Worm (Caenorhabditis elegans) whole organism, early embryonic: ENCODE results near the gene dat-1.

Source experiments
- B0310.2 ChIP-seq: sonication (generic microtip); optimal IDR thresholded peaks from 2 replicates; lab custom pipeline; 2016; ENCODE audit warnings: mild to moderate bottlenecking, missing genetic modification characterization, missing compliant biosample characterization
- F13C5.2 ChIP-seq: sonication (generic microtip); optimal IDR thresholded peaks from 2 replicates; lab custom pipeline; 2017; ENCODE audit warnings: mild to moderate bottlenecking, missing genetic modification characterization, inconsistent platforms, missing compliant biosample characterization
- aly-1 ChIP-seq: sonication (generic microtip); optimal IDR thresholded peaks from 2 replicates; lab custom pipeline; 2016; ENCODE audit warnings: missing genetic modification characterization, missing compliant biosample characterization
- ama-1 ChIP-seq: fragments of 150-350 bp; optimal IDR thresholded peaks from 2 replicates; lab custom pipeline; 2014
- ceh-13 ChIP-seq: fragments of 200-800 bp; sonication (Bioruptor generic); optimal IDR thresholded peaks from 2 replicates; lab custom pipeline; 2018; ENCODE audit warnings: mild to moderate bottlenecking, missing genetic modification characterization, missing compliant biosample characterization
- ceh-36 ChIP-seq: sonication (generic microtip); optimal IDR thresholded peaks from 2 replicates; lab custom pipeline; 2016; ENCODE audit warnings: missing genetic modification characterization, inconsistent platforms, missing compliant biosample characterization
- ets-7 ChIP-seq: sonication (generic microtip); optimal IDR thresholded peaks from 2 replicates; lab custom pipeline; 2016; ENCODE audit warnings: missing genotype, missing genetic modification characterization, missing compliant biosample characterization
- flt-1 ChIP-seq: fragments of 200-800 bp; sonication (Bioruptor generic); IDR thresholded peaks from 2 replicates; pipeline ENCODE4 v1.3.6; 2022; ENCODE audit warnings: missing genetic modification characterization, missing compliant biosample characterization
- hmbx-1 ChIP-seq: sonication (generic microtip); optimal IDR thresholded peaks from 2 replicates; lab custom pipeline; 2016; ENCODE audit warnings: mild to moderate bottlenecking, missing genetic modification characterization, missing compliant biosample characterization
- hmg-4 ChIP-seq: fragments of 200-800 bp; sonication (Bioruptor generic); optimal IDR thresholded peaks from 2 replicates; lab custom pipeline; 2018; ENCODE audit warnings: mild to moderate bottlenecking, missing genetic modification characterization, missing compliant biosample characterization
- hnd-1 ChIP-seq: sonication (generic microtip); optimal IDR thresholded peaks from 2 replicates; lab custom pipeline; 2016; ENCODE audit warnings: missing genetic modification characterization, missing compliant biosample characterization
- pes-1 ChIP-seq: fragments of 200-800 bp; sonication (Bioruptor generic); IDR thresholded peaks from 2 replicates; pipeline ENCODE4 v1.3.6; 2022; ENCODE audit warnings: missing genetic modification reagents, missing genetic modification characterization, missing compliant biosample characterization
- scrt-1 ChIP-seq: fragments of 200-800 bp; sonication (Bioruptor generic); IDR thresholded peaks from 2 replicates; pipeline ENCODE4 v1.3.6; 2022; ENCODE audit warnings: missing genetic modification characterization, missing compliant biosample characterization
- sea-1 ChIP-seq: fragments of 200-800 bp; sonication (Bioruptor generic); conservative IDR thresholded peaks from 2 replicates; pipeline ENCODE4 v1.3.6; 2022; ENCODE audit warnings: missing genetic modification characterization, missing compliant biosample characterization
- tbx-11 ChIP-seq: fragments of 200-800 bp; sonication (Bioruptor generic); IDR thresholded peaks from 2 replicates; pipeline ENCODE4 v1.3.6; 2022; ENCODE audit warnings: missing genetic modification characterization, missing compliant biosample characterization
- tbx-37 ChIP-seq: fragments of 200-800 bp; sonication (Bioruptor generic); conservative IDR thresholded peaks from 2 replicates; pipeline ENCODE4 v1.3.6; 2022; ENCODE audit warnings: missing genetic modification reagents, missing genetic modification characterization, missing compliant biosample characterization
- tra-4 ChIP-seq: sonication (generic microtip); optimal IDR thresholded peaks from 2 replicates; lab custom pipeline; 2017; ENCODE audit warnings: missing genetic modification characterization, missing compliant biosample characterization

Gene dat-1

DNA sequence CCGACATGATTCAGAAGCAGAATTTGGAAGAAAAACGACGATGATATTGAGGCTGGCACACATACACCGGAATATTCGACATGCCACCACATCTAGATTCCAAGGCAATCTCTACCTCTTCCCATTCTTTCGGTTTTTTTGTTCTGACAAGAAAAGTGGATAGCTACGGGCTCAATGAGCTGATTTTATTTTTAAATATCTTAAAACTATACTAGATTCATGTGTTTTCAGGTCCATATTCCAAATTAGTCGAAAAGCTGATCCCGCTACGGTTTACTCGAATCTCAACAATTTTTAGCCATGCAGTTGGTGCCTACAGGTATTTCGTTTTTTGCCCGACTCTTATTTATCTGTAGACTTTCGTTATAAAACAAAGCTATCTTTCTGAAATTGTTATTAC lies at the start of gene dat-1:
Gene dat-1 (plus strand): TSS at position 301 of the 400 bp plus-strand sequence.
- TF ChIP-seq F13C5.2 (tag; lab: Kevin White, UChicago): no peak
- no peak for TF ChIP-seq scrt-1 (GFP tag; lab: Robert Waterston, UW)
- TF ChIP-seq ama-1 (lab: Kevin White, UChicago): no peak
- TF ChIP-seq aly-1: no peak
- no peak for TF ChIP-seq flt-1 (GFP tag; lab: Robert Waterston, UW)
- no peak for TF ChIP-seq ceh-36
- no peak for TF ChIP-seq tbx-11 (GFP tag; lab: Robert Waterston, UW)
- TF ChIP-seq sea-1 (GFP tag; lab: Robert Waterston, UW): no peak
- TF ChIP-seq hnd-1: no peak
- no peak for TF ChIP-seq B0310.2 (tag; lab: Kevin White, UChicago)

DNA sequence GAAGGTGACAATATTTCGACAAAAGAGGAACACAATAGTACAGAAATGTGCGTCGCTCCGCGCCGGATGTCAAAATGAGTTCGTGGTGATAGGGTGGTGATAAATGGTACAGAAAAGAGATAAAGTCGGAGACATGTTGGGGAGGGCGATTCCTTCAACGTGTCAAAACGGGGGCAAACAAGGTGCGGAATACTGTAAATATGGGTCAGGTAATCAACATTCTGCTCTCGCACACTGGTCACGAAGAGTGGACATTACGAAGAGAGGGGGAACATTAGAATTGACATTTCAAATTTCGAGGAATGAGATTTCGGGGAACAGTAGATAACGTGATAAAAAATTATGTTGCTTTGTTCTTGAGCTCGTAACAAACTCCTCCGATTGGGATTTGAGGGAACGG lies 43.2 kb upstream of the dat-1 start, which contains the start of gene ZC84.6:
Gene ZC84.6 (minus strand): TSS at position 101 of the 400 bp plus-strand sequence.
- TF ChIP-seq pes-1 (GFP tag; lab: Robert Waterston, UW) (no peak), aly-1 (no peak), F13C5.2 (tag; lab: Kevin White, UChicago) (no peak), tbx-11 (GFP tag; lab: Robert Waterston, UW) (no peak), ceh-13 (GFP tag; lab: Kevin White, UChicago) (no peak), flt-1 (GFP tag; lab: Robert Waterston, UW) (no peak), ets-7 (tag; lab: Kevin White, UChicago) (no peak), B0310.2 (tag; lab: Kevin White, UChicago) (no peak), ama-1 (lab: Kevin White, UChicago) (no peak), tra-4 (no peak), scrt-1 (GFP tag; lab: Robert Waterston, UW) (no peak), hnd-1 (no peak), hmg-4 (GFP tag; lab: Kevin White, UChicago) (no peak), ceh-36 (no peak), sea-1 (GFP tag; lab: Robert Waterston, UW) (no peak), hmbx-1 (tag; lab: Kevin White, UChicago) (no peak), tbx-37 (GFP tag; lab: Robert Waterston, UW) (no peak)

DNA sequence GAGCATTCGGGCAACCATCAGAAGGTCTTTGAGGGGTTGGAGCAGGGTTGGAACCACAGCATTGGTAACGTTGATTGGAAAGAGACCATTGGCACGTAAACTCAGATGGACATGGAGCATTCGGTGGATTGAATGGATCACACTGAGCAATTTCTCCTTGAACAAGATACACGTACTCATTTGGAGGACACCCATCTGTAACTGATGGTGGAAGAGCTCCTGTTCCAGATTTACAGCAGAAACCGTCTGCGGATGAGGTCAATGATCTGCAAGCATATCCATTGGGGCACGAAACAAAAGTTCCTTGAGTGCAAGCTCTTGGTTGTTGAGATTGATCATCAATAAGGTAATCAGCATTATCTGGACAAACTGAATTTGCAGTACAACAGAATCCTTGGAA lies 40.8 kb upstream of the dat-1 start:
- no peak for TF ChIP-seq flt-1 (GFP tag; lab: Robert Waterston, UW)
- no peak for TF ChIP-seq ceh-36
- no peak for TF ChIP-seq B0310.2 (tag; lab: Kevin White, UChicago)
- no peak for TF ChIP-seq F13C5.2 (tag; lab: Kevin White, UChicago)
- TF ChIP-seq ceh-13 (GFP tag; lab: Kevin White, UChicago): no peak
- TF ChIP-seq hnd-1: no peak
- no peak for TF ChIP-seq tra-4
- no peak for TF ChIP-seq aly-1
- TF ChIP-seq pes-1 (GFP tag; lab: Robert Waterston, UW): no peak
- TF ChIP-seq ets-7 (tag; lab: Kevin White, UChicago): no peak
- no peak for TF ChIP-seq tbx-37 (GFP tag; lab: Robert Waterston, UW)
- TF ChIP-seq scrt-1 (GFP tag; lab: Robert Waterston, UW): no peak
- no peak for TF ChIP-seq ama-1 (lab: Kevin White, UChicago)
- TF ChIP-seq hmg-4 (GFP tag; lab: Kevin White, UChicago): no peak
- no peak for TF ChIP-seq sea-1 (GFP tag; lab: Robert Waterston, UW)
- no peak for TF ChIP-seq tbx-11 (GFP tag; lab: Robert Waterston, UW)
- TF ChIP-seq hmbx-1 (tag; lab: Kevin White, UChicago): no peak

DNA sequence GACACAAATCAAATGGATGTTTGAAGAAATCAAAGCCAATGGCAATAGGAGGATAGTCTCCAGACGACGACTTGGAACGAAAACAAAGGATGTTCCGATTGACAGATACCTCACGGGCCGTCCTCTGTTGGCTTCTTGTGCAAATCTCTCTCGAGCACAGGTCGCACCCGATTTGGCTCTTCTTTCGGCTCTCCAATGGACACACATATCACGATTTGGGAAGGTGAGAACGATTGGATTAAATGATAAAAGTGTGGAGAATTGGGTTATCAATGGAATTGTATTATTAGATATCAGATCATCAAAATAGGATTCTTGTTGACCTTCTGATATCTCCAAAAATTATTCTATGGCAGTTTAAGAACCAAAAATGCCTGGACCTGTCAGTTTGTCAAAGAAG lies 36.6 kb upstream of the dat-1 start, which contains the start of gene ZC84.1:
Gene ZC84.1 (minus strand): TSS at position 101 of the 400 bp plus-strand sequence.
- TF ChIP-seq flt-1 (GFP tag; lab: Robert Waterston, UW) (no peak), scrt-1 (GFP tag; lab: Robert Waterston, UW) (no peak), aly-1 (no peak), hnd-1 (no peak), pes-1 (GFP tag; lab: Robert Waterston, UW) (no peak), tra-4 (no peak), tbx-37 (GFP tag; lab: Robert Waterston, UW) (no peak), sea-1 (GFP tag; lab: Robert Waterston, UW) (no peak), ama-1 (lab: Kevin White, UChicago) (no peak), tbx-11 (GFP tag; lab: Robert Waterston, UW) (no peak), ets-7 (tag; lab: Kevin White, UChicago) (no peak)

DNA sequence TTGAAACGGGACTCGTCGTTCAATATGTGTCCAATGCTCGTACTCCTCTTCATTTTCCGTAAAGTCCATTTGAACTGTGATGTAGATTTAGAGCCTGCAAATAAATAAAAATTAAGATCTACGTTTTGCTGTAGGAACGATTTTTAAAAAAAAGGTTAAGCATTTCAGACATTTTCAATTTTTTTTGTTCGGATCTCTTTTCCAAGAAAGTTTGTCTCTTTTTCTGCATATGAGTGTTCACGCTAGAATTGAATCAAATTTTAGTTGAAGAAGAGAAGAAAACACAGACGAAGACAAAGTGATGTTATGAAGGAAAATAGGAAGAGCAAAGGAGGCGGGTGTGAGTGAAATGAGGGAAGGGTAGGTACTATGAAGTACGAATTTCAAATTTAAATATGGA lies 27.4 kb upstream of the dat-1 start, which contains the start of gene npr-29:
Gene npr-29 (minus strand): TSS at position 101 of the 400 bp plus-strand sequence.
- TF ChIP-seq flt-1 (GFP tag; lab: Robert Waterston, UW) (no peak), sea-1 (GFP tag; lab: Robert Waterston, UW) (no peak), ama-1 (lab: Kevin White, UChicago) (no peak), F13C5.2 (tag; lab: Kevin White, UChicago) (no peak), hmbx-1 (tag; lab: Kevin White, UChicago) (no peak), ceh-36 (no peak), ets-7 (tag; lab: Kevin White, UChicago) (no peak), tbx-37 (GFP tag; lab: Robert Waterston, UW) (no peak), aly-1 (no peak), pes-1 (GFP tag; lab: Robert Waterston, UW) (no peak), tra-4 (no peak), B0310.2 (tag; lab: Kevin White, UChicago) (no peak), tbx-11 (GFP tag; lab: Robert Waterston, UW) (no peak), hmg-4 (GFP tag; lab: Kevin White, UChicago) (no peak), hnd-1 (no peak), scrt-1 (GFP tag; lab: Robert Waterston, UW) (no peak), ceh-13 (GFP tag; lab: Kevin White, UChicago) (no peak)

DNA sequence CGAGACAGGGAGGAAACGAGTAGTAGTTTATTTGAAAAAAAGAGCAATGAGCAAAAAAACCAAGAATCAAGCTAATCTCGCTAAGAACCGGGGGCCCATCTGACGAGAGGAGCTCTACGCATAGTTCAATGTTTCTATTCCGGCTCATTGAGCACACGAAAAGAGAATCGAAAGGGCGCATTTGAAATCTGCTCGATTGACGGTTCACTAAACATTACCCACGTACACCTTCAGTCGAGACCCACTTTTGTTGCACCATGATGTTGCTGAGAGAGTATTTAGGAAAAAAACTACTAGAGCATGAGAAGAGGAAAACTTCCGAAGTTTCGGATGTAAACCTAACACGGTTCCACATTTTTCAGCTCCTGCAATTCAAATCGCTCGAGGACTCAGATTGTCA lies 17.8 kb upstream of the dat-1 start:
- TF ChIP-seq ets-7 (tag; lab: Kevin White, UChicago) (no peak), tbx-37 (GFP tag; lab: Robert Waterston, UW) (no peak), hmbx-1 (tag; lab: Kevin White, UChicago) (no peak), scrt-1 (GFP tag; lab: Robert Waterston, UW) (no peak), pes-1 (GFP tag; lab: Robert Waterston, UW) (no peak)

DNA sequence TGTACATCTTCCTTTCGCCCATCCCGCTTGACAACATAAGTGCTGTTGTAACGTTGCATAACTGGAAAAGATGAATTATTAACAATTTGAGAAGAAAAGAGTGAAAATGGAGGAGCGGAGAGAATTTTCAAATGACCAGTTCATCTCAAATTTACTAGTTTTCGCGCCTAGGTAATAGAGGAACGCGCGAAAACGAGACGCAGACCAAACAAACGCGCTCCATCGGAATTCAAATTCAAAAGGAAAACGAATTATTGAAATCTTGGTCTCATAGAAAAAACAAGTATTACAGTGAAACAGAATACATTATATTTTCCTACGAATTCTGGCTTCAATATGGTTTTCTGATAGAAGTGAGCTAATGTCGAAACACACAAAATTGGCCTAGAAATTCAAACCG lies 14.6 kb upstream of the dat-1 start:
- TF ChIP-seq flt-1 (GFP tag; lab: Robert Waterston, UW): no peak
- no peak for TF ChIP-seq sea-1 (GFP tag; lab: Robert Waterston, UW)
- no peak for TF ChIP-seq ama-1 (lab: Kevin White, UChicago)
- no peak for TF ChIP-seq pes-1 (GFP tag; lab: Robert Waterston, UW)
- TF ChIP-seq ets-7 (tag; lab: Kevin White, UChicago): no peak
- no peak for TF ChIP-seq scrt-1 (GFP tag; lab: Robert Waterston, UW)
- TF ChIP-seq B0310.2 (tag; lab: Kevin White, UChicago): no peak
- no peak for TF ChIP-seq tbx-11 (GFP tag; lab: Robert Waterston, UW)
- TF ChIP-seq ceh-13 (GFP tag; lab: Kevin White, UChicago): no peak
- no peak for TF ChIP-seq ceh-36
- TF ChIP-seq tbx-37 (GFP tag; lab: Robert Waterston, UW): no peak
